Fruit fly (Drosophila melanogaster) whole organism, embryonic: Measurements from ENCODE around the gene Ser.
A peak's percentile ranks its signal among the peaks of the same experiment; 100 is the strongest.

Source experiments
- Adf1 ChIP-seq: fragments of 200-800 bp; sonication (Bioruptor generic); IDR thresholded peaks from 2 replicates; pipeline ENCODE4 v1.3.6; 2022; ENCODE audit warnings: missing biosample characterization, missing genetic modification characterization
- Aef1 ChIP-seq: fragments of 200-800 bp; sonication (Bioruptor generic); IDR thresholded peaks from 3 replicates; pipeline ENCODE4 v1.3.6; 2022; ENCODE audit warnings: missing biosample characterization, missing genetic modification characterization
- BEAF-32 ChIP-seq: fragments of 200-800 bp; sonication (Bioruptor generic); optimal IDR thresholded peaks from 3 replicates; lab custom pipeline; 2017; ENCODE audit warnings: missing biosample characterization, missing genetic modification characterization, mild to moderate bottlenecking, moderate library complexity, missing genetic modification reagents
- CG10462 ChIP-seq: fragments of 200-800 bp; sonication (Bioruptor generic); optimal IDR thresholded peaks from 2 replicates; lab custom pipeline; 2016; ENCODE audit warnings: missing biosample characterization, missing genetic modification characterization
- CG11398 ChIP-seq: fragments of 200-800 bp; sonication (Bioruptor generic); optimal IDR thresholded peaks from 2 replicates; lab custom pipeline; 2016; ENCODE audit warnings: missing biosample characterization, missing genetic modification characterization
- CG11504 ChIP-seq: fragments of 200-800 bp; sonication (Bioruptor generic); optimal IDR thresholded peaks from 3 replicates; lab custom pipeline; 2019; ENCODE audit warnings: missing biosample characterization, mild to moderate bottlenecking, missing genetic modification characterization, moderate library complexity
- CG12104 ChIP-seq: fragments of 200-800 bp; sonication (Bioruptor generic); optimal IDR thresholded peaks from 3 replicates; lab custom pipeline; 2016; ENCODE audit warnings: missing biosample characterization, missing genetic modification characterization
- CG13296 ChIP-seq: fragments of 200-800 bp; sonication (Bioruptor generic); optimal IDR thresholded peaks from 3 replicates; lab custom pipeline; 2018; ENCODE audit warnings: missing biosample characterization, mild to moderate bottlenecking, missing genetic modification characterization
- CG13424 ChIP-seq: fragments of 200-800 bp; sonication (Bioruptor generic); optimal IDR thresholded peaks from 2 replicates; lab custom pipeline; 2019; ENCODE audit warnings: missing biosample characterization, mild to moderate bottlenecking, missing genetic modification characterization, moderate library complexity
- CG13624 ChIP-seq: fragments of 200-800 bp; sonication (Bioruptor generic); optimal IDR thresholded peaks from 2 replicates; lab custom pipeline; 2016; ENCODE audit warnings: missing biosample characterization, missing genetic modification characterization
- CG14441 ChIP-seq: fragments of 200-800 bp; sonication (Bioruptor generic); IDR thresholded peaks from 2 replicates; pipeline ENCODE4 v1.3.6; 2022; ENCODE audit warnings: missing biosample characterization, missing genetic modification characterization
- CG14860 ChIP-seq: fragments of 200-800 bp; sonication (Bioruptor generic); IDR thresholded peaks from 3 replicates; pipeline ENCODE4 v1.3.6; 2022; ENCODE audit warnings: missing biosample characterization, missing genetic modification characterization; ENCODE audit not compliant: partially characterized antibody
- CG15479 ChIP-seq: fragments of 200-800 bp; sonication (Bioruptor generic); optimal IDR thresholded peaks from 3 replicates; lab custom pipeline; 2019; ENCODE audit warnings: missing biosample characterization, mild to moderate bottlenecking, missing genetic modification characterization, moderate library complexity
- CG17328 ChIP-seq: fragments of 200-800 bp; sonication (Bioruptor generic); IDR thresholded peaks from 2 replicates; pipeline ENCODE4 v1.3.6; 2022; ENCODE audit warnings: missing biosample characterization, missing genetic modification characterization
- CG17568 ChIP-seq: fragments of 200-800 bp; sonication (Bioruptor generic); optimal IDR thresholded peaks from 2 replicates; lab custom pipeline; 2018; ENCODE audit warnings: missing biosample characterization, mild to moderate bottlenecking, missing genetic modification characterization, moderate library complexity
- CG2199 ChIP-seq: fragments of 200-800 bp; sonication (Bioruptor generic); IDR thresholded peaks from 3 replicates; pipeline ENCODE4 v1.3.6; 2022; ENCODE audit warnings: missing biosample characterization, missing genetic modification characterization
- CG32532 ChIP-seq: fragments of 200-800 bp; sonication (Bioruptor generic); IDR thresholded peaks from 2 replicates; pipeline ENCODE4 v1.3.6; 2022; ENCODE audit warnings: missing biosample characterization, missing genetic modification characterization
- CG4424 ChIP-seq: fragments of 200-800 bp; sonication (Bioruptor generic); optimal IDR thresholded peaks from 3 replicates; lab custom pipeline; 2016; ENCODE audit warnings: missing biosample characterization, missing genetic modification characterization
- CG7987 ChIP-seq: fragments of 200-800 bp; sonication (Bioruptor generic); optimal IDR thresholded peaks from 2 replicates; lab custom pipeline; 2018; ENCODE audit warnings: missing biosample characterization, mild to moderate bottlenecking, missing genetic modification characterization, moderate library complexity
- CG8089 ChIP-seq: fragments of 200-800 bp; sonication (Bioruptor generic); optimal IDR thresholded peaks from 3 replicates; lab custom pipeline; 2016; ENCODE audit warnings: missing biosample characterization, missing genetic modification characterization
- CG8290 ChIP-seq, 3 experiments: fragments of 200-800 bp; sonication (Bioruptor generic); optimal IDR thresholded peaks; 2 replicates each; lab custom pipeline; 2016 to 2019; ENCODE audit warnings: missing biosample characterization in 3 of 3, missing genetic modification characterization in 3 of 3, mild to moderate bottlenecking in 2 of 3, moderate library complexity in 1 of 3
- CG9609 ChIP-seq: fragments of 200-800 bp; sonication (Bioruptor generic); optimal IDR thresholded peaks from 3 replicates; lab custom pipeline; 2016; ENCODE audit warnings: missing biosample characterization, missing genetic modification characterization
- CHES-1-like ChIP-seq: fragments of 200-800 bp; sonication (Bioruptor generic); optimal IDR thresholded peaks from 2 replicates; lab custom pipeline; 2016; ENCODE audit warnings: missing biosample characterization, missing genetic modification characterization
- Chrac-16 ChIP-seq: fragments of 200-800 bp; sonication (Bioruptor generic); optimal IDR thresholded peaks from 3 replicates; lab custom pipeline; 2016; ENCODE audit warnings: missing biosample characterization, missing genetic modification characterization
- Dbx ChIP-seq: fragments of 200-800 bp; sonication (Bioruptor generic); IDR thresholded peaks from 3 replicates; pipeline ENCODE4 v1.3.6; 2022; ENCODE audit warnings: missing biosample characterization, missing genetic modification characterization
- HmgD ChIP-seq: fragments of 200-800 bp; sonication (Bioruptor generic); optimal IDR thresholded peaks from 3 replicates; lab custom pipeline; 2016; ENCODE audit warnings: missing biosample characterization, missing genetic modification characterization
- Hmr ChIP-seq: fragments of 200-800 bp; sonication (Bioruptor generic); optimal IDR thresholded peaks from 3 replicates; lab custom pipeline; 2017; ENCODE audit warnings: mild to moderate bottlenecking, missing biosample characterization, missing genetic modification reagents, missing genetic modification characterization
- Hr51 ChIP-seq, 2 experiments: fragments of 200-800 bp; sonication (Bioruptor generic); optimal IDR thresholded peaks; 2 replicates in 1 of 2; 3 replicates in 1 of 2; lab custom pipeline; 2016 to 2018; ENCODE audit warnings: missing biosample characterization in 2 of 2, missing genetic modification characterization in 2 of 2, mild to moderate bottlenecking in 1 of 2, moderate library complexity in 1 of 2
- Spps ChIP-seq: fragments of 200-800 bp; sonication (Bioruptor generic); optimal IDR thresholded peaks from 2 replicates; lab custom pipeline; 2018; ENCODE audit warnings: missing biosample characterization, mild to moderate bottlenecking, missing genetic modification characterization
- Tbp ChIP-seq: fragments of >200 bp; optimal IDR thresholded peaks from 2 replicates; lab custom pipeline; 2018; ENCODE audit warnings: missing biosample characterization, missing genetic modification characterization
- Xbp1 ChIP-seq: fragments of 200-800 bp; sonication (Bioruptor generic); optimal IDR thresholded peaks from 3 replicates; lab custom pipeline; 2016; ENCODE audit warnings: missing biosample characterization, mild to moderate bottlenecking, missing genetic modification characterization
- Xrp1 ChIP-seq: fragments of 200-800 bp; sonication (Bioruptor generic); IDR thresholded peaks from 2 replicates; pipeline ENCODE4 v1.3.6; 2022; ENCODE audit warnings: missing biosample characterization, missing genetic modification characterization
- ac ChIP-seq: fragments of 200-800 bp; sonication (Bioruptor generic); optimal IDR thresholded peaks from 3 replicates; lab custom pipeline; 2017; ENCODE audit warnings: missing biosample characterization, mild to moderate bottlenecking, missing genetic modification characterization
- al ChIP-seq: fragments of 200-800 bp; sonication (Bioruptor generic); IDR thresholded peaks from 2 replicates; pipeline ENCODE4 v1.3.6; 2022; ENCODE audit warnings: missing biosample characterization, missing genetic modification characterization
- ap ChIP-seq: fragments of 200-800 bp; sonication (Bioruptor generic); IDR thresholded peaks from 2 replicates; pipeline ENCODE4 v1.3.6; 2022; ENCODE audit warnings: missing biosample characterization, missing genetic modification characterization
- ara ChIP-seq: fragments of 200-800 bp; sonication (Bioruptor generic); IDR thresholded peaks from 2 replicates; pipeline ENCODE4 v1.3.6; 2022; ENCODE audit warnings: missing biosample characterization, missing genetic modification characterization
- ase ChIP-seq: fragments of 200-800 bp; sonication (Bioruptor generic); IDR thresholded peaks from 3 replicates; pipeline ENCODE4 v1.3.6; 2022; ENCODE audit warnings: missing biosample characterization, missing genetic modification characterization
- az2 ChIP-seq: fragments of 200-800 bp; sonication (Bioruptor generic); optimal IDR thresholded peaks from 3 replicates; lab custom pipeline; 2016; ENCODE audit warnings: missing biosample characterization, missing genetic modification characterization
- bcd ChIP-seq: fragments of 200-800 bp; sonication (Bioruptor generic); optimal IDR thresholded peaks from 2 replicates; lab custom pipeline; 2017; ENCODE audit warnings: missing biosample characterization, mild to moderate bottlenecking, missing genetic modification characterization
- bowl ChIP-seq: fragments of 200-800 bp; sonication (Bioruptor generic); IDR thresholded peaks from 2 replicates; pipeline ENCODE4 v1.3.6; 2022; ENCODE audit warnings: missing biosample characterization, missing genetic modification characterization
- bsh ChIP-seq, 2 experiments: fragments of 200-800 bp; sonication (Bioruptor generic); optimal IDR thresholded peaks; 2 replicates each; lab custom pipeline; 2017 to 2018; ENCODE audit warnings: mild to moderate bottlenecking in 2 of 2, missing biosample characterization in 2 of 2, missing genetic modification characterization in 2 of 2, moderate library complexity in 1 of 2
- caup ChIP-seq: fragments of 200-800 bp; sonication (Bioruptor generic); optimal IDR thresholded peaks from 3 replicates; lab custom pipeline; 2017; ENCODE audit warnings: missing biosample characterization, mild to moderate bottlenecking, missing genetic modification characterization, moderate library complexity; ENCODE audit not compliant: severe bottlenecking
- fd3F ChIP-seq: fragments of 200-800 bp; sonication (Bioruptor generic); optimal IDR thresholded peaks from 2 replicates; lab custom pipeline; 2018; ENCODE audit warnings: missing biosample characterization, mild to moderate bottlenecking, missing genetic modification characterization, moderate library complexity
- fd64A ChIP-seq: fragments of 200-800 bp; sonication (Bioruptor generic); optimal IDR thresholded peaks from 3 replicates; lab custom pipeline; 2018; ENCODE audit warnings: missing biosample characterization, mild to moderate bottlenecking, missing genetic modification characterization
- jigr1 ChIP-seq: fragments of 200-800 bp; sonication (Bioruptor generic); IDR thresholded peaks from 3 replicates; pipeline ENCODE4 v1.3.6; 2022; ENCODE audit warnings: missing biosample characterization, missing genetic modification characterization
- nau ChIP-seq: fragments of 200-800 bp; sonication (Bioruptor generic); optimal IDR thresholded peaks from 3 replicates; lab custom pipeline; 2017; ENCODE audit warnings: missing biosample characterization, mild to moderate bottlenecking, missing genetic modification characterization, missing genetic modification reagents
- sr ChIP-seq: fragments of 200-800 bp; sonication (Bioruptor generic); IDR thresholded peaks from 3 replicates; pipeline ENCODE4 v1.3.6; 2022; ENCODE audit warnings: missing biosample characterization, missing genetic modification characterization
- vnd ChIP-seq: fragments of 200-800 bp; sonication (Bioruptor generic); IDR thresholded peaks from 3 replicates; pipeline ENCODE4 v1.3.6; 2022; ENCODE audit warnings: missing biosample characterization, missing genetic modification characterization; ENCODE audit not compliant: partially characterized antibody

Ser gene

DNA sequence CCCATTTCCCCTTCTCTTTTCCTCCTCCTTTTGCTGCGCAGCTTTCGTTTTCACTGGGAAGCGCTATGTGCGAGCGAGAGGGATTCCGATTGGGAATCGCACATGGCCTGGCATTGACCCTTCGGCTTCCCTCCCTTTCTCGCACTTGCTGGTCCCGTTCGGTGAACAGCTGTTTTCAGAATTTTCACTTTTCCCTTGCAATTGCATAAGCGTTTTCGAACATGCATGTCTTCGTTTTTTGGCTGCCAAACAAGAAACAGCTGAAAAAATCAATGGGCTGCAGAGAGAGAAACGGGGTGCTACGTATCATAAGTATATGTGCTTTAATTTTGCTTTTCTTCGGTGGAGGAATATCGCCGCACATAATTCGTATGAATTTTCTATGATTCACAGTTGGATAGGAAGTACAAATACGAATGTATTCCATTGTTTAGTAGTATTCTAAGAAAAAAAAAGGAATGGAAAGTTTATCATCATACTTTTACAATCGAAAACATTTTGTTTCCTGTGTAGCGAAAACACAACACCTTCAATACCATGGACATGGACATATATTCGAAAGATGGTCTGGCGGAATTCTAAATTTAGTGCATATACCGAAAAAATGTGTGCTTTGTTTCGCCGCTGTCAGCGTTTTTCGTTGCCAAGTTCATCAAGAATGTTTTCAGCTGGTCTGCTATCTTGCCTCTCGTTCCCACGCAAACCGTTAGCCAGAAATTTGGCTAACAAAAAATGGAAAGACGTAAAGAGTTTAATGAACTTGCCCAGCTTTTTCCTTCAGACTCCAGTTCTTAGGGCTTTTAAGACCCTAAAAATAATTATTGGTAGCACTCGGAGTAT lies 41.7 kb downstream of the Ser start (continued):
- peak; percentile 47 for TF ChIP-seq caup (GFP tag; lab: Kevin White, UChicago)
- no peak for TF ChIP-seq BEAF-32
- no peak for TF ChIP-seq CG8290 (GFP tag; optimal IDR thresholded peaks at IDR 0.05; lab: Kevin White, UChicago)
- TF ChIP-seq CG8290 (tag; optimal IDR thresholded peaks at IDR 0.05; lab: Kevin White, UChicago), result peak in 1 of 2 experiments; percentile 61
- peak; percentile 50; the same call in 1 of the 3 replicates for TF ChIP-seq Dbx (GFP tag; lab: Robert Waterston, UW)
- TF ChIP-seq CG11398, result no peak
- TF ChIP-seq CG10462, result no peak
- peak; percentile 13 for TF ChIP-seq Xbp1 (GFP tag; lab: Kevin White, UChicago)
- TF ChIP-seq jigr1, result no peak
- peak; percentile 41; the same call in 1 of the 2 replicates for TF ChIP-seq CG14441 (GFP tag; lab: Robert Waterston, UW)
- no peak for TF ChIP-seq CG12104 (GFP tag; lab: Kevin White, UChicago)
- TF ChIP-seq CG8089 (GFP tag; lab: Kevin White, UChicago), result peak; percentile 0
- TF ChIP-seq fd64A, result peak; percentile 1
- TF ChIP-seq bsh (GFP tag; optimal IDR thresholded peaks at IDR 0.05; lab: Kevin White, UChicago), result peak in 1 of 2 experiments; percentile 63
- no peak for TF ChIP-seq Spps (tag; lab: Kevin White, UChicago)
- peak; percentile 43 for TF ChIP-seq fd3F (GFP tag; lab: Kevin White, UChicago)
- TF ChIP-seq sr (GFP tag; lab: Robert Waterston, UW), result no peak
- TF ChIP-seq CG7987 (GFP tag; lab: Kevin White, UChicago), result no peak
- TF ChIP-seq ara (GFP tag; lab: Robert Waterston, UW), result no peak
- peak; percentile 53 for TF ChIP-seq bcd (GFP tag; lab: Kevin White, UChicago)
- no peak for TF ChIP-seq ap (GFP tag; lab: Robert Waterston, UW)
- TF ChIP-seq Xrp1 (GFP tag; lab: Robert Waterston, UW), result peak; percentile 25; the same call in 1 of the 2 replicates
- peak; percentile 23 for TF ChIP-seq CHES-1-like (GFP tag; lab: Kevin White, UChicago)
- TF ChIP-seq Aef1 (GFP tag; lab: Robert Waterston, UW), result 0 out of 3 replicates have a peak, but pooled peaks have one; percentile 13
- TF ChIP-seq ase (GFP tag; lab: Robert Waterston, UW), result no peak
- peak; percentile 73 for TF ChIP-seq CG11504
- TF ChIP-seq CG13624 (GFP tag; lab: Kevin White, UChicago), result peak; percentile 46
- no peak for TF ChIP-seq CG17328
- TF ChIP-seq bowl, result no peak
- peak; percentile 58 for TF ChIP-seq al
- peak; percentile 15 for TF ChIP-seq CG9609 (GFP tag; lab: Kevin White, UChicago)
- TF ChIP-seq ac, result no peak
- TF ChIP-seq Adf1 (GFP tag; lab: Robert Waterston, UW), result no peak
- no peak for TF ChIP-seq CG2199
- TF ChIP-seq Chrac-16 (GFP tag; lab: Kevin White, UChicago), result peak; percentile 15
- TF ChIP-seq Hr51 (GFP tag; optimal IDR thresholded peaks at IDR 0.05; lab: Kevin White, UChicago), result peak in 1 of 2 experiments; percentile 66
- no peak for TF ChIP-seq Tbp (GFP tag; lab: Kevin White, UChicago)
- peak; percentile 41 for TF ChIP-seq az2 (GFP tag; lab: Kevin White, UChicago)
- peak; percentile 50 for TF ChIP-seq CG32532 (GFP tag; lab: Robert Waterston, UW)
- TF ChIP-seq CG4424 (GFP tag; lab: Kevin White, UChicago), result no peak
- TF ChIP-seq CG17568 (GFP tag; lab: Kevin White, UChicago), result peak; percentile 9
- TF ChIP-seq nau, result peak; percentile 64
- peak; percentile 14 for TF ChIP-seq CG13296 (GFP tag; lab: Kevin White, UChicago)
- TF ChIP-seq CG14860, result no peak
- TF ChIP-seq CG15479 (GFP tag; lab: Kevin White, UChicago), result no peak
- TF ChIP-seq vnd (GFP tag; lab: Robert Waterston, UW), result no peak
- no peak for TF ChIP-seq HmgD
- TF ChIP-seq Hmr (GFP tag; lab: Kevin White, UChicago), result peak; percentile 58
- TF ChIP-seq CG13424, result peak; percentile 62
